Worm (Caenorhabditis elegans) whole organism, early embryonic: ENCODE measurements around the gene ZC250.5.

Experiments
- B0310.2 ChIP-seq: sonication (generic microtip); optimal IDR thresholded peaks from 2 replicates; lab custom pipeline; 2016; ENCODE audit warnings: mild to moderate bottlenecking, missing genetic modification characterization, missing compliant biosample characterization
- ama-1 ChIP-seq: fragments of 150-350 bp; optimal IDR thresholded peaks from 2 replicates; lab custom pipeline; 2014
- ceh-13 ChIP-seq: fragments of 200-800 bp; sonication (Bioruptor generic); optimal IDR thresholded peaks from 2 replicates; lab custom pipeline; 2018; ENCODE audit warnings: mild to moderate bottlenecking, missing genetic modification characterization, missing compliant biosample characterization
- ceh-36 ChIP-seq: sonication (generic microtip); optimal IDR thresholded peaks from 2 replicates; lab custom pipeline; 2016; ENCODE audit warnings: missing genetic modification characterization, inconsistent platforms, missing compliant biosample characterization
- ets-7 ChIP-seq: sonication (generic microtip); optimal IDR thresholded peaks from 2 replicates; lab custom pipeline; 2016; ENCODE audit warnings: missing genotype, missing genetic modification characterization, missing compliant biosample characterization
- hmbx-1 ChIP-seq: sonication (generic microtip); optimal IDR thresholded peaks from 2 replicates; lab custom pipeline; 2016; ENCODE audit warnings: mild to moderate bottlenecking, missing genetic modification characterization, missing compliant biosample characterization
- hmg-4 ChIP-seq: fragments of 200-800 bp; sonication (Bioruptor generic); optimal IDR thresholded peaks from 2 replicates; lab custom pipeline; 2018; ENCODE audit warnings: mild to moderate bottlenecking, missing genetic modification characterization, missing compliant biosample characterization
- hnd-1 ChIP-seq: sonication (generic microtip); optimal IDR thresholded peaks from 2 replicates; lab custom pipeline; 2016; ENCODE audit warnings: missing genetic modification characterization, missing compliant biosample characterization
- pes-1 ChIP-seq: fragments of 200-800 bp; sonication (Bioruptor generic); IDR thresholded peaks from 2 replicates; pipeline ENCODE4 v1.3.6; 2022; ENCODE audit warnings: missing genetic modification reagents, missing genetic modification characterization, missing compliant biosample characterization
- sea-1 ChIP-seq: fragments of 200-800 bp; sonication (Bioruptor generic); conservative IDR thresholded peaks from 2 replicates; pipeline ENCODE4 v1.3.6; 2022; ENCODE audit warnings: missing genetic modification characterization, missing compliant biosample characterization
- tbx-11 ChIP-seq: fragments of 200-800 bp; sonication (Bioruptor generic); IDR thresholded peaks from 2 replicates; pipeline ENCODE4 v1.3.6; 2022; ENCODE audit warnings: missing genetic modification characterization, missing compliant biosample characterization
- tra-4 ChIP-seq: sonication (generic microtip); optimal IDR thresholded peaks from 2 replicates; lab custom pipeline; 2017; ENCODE audit warnings: missing genetic modification characterization, missing compliant biosample characterization

DNA sequence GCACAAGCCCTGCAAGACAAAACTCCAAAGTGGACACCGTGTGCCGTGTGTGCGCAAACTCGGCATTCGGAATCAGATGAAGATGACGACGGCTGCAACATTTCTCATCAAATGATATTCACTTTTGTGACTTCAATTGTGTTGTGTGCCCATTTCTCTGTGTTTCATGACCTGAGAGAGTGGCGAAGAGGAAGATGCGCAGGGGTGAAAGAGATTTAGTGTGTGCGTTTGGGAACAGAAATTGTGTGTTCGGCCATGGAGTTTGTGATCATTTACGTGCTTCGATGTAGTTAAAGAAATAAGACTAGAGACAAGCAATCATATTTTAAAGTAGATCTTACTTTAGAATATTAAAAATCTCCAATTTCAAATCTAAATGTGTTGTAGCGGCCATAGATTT is 16.9 kb upstream of the ZC250.5 start:
- no peak for TF ChIP-seq pes-1 (GFP tag; lab: Robert Waterston, UW)
- TF ChIP-seq ama-1 (lab: Kevin White, UChicago), result no peak
- no peak for TF ChIP-seq B0310.2
- TF ChIP-seq tbx-11, result no peak
- no peak for TF ChIP-seq hnd-1 (tag; lab: Kevin White, UChicago)
- no peak for TF ChIP-seq hmg-4 (GFP tag; lab: Kevin White, UChicago)
- TF ChIP-seq ets-7 (tag; lab: Kevin White, UChicago), result no peak
- no peak for TF ChIP-seq sea-1 (GFP tag; lab: Robert Waterston, UW)
- no peak for TF ChIP-seq hmbx-1
- no peak for TF ChIP-seq ceh-13 (GFP tag; lab: Kevin White, UChicago)
- no peak for TF ChIP-seq tra-4 (tag; lab: Kevin White, UChicago)
- TF ChIP-seq ceh-36 (tag; lab: Kevin White, UChicago), result no peak
